Worm (Caenorhabditis elegans) whole organism, L3 larva: ENCODE data around the gene cebp-1.
A peak's percentile ranks its signal among the peaks of the same experiment; 100 is the strongest.

ENCODE experiments used
- aly-2 ChIP-seq: fragments of 150-350 bp; optimal IDR thresholded peaks from 2 replicates; lab custom pipeline; 2014; ENCODE audit warnings: missing biosample characterization, missing genetic modification characterization
- ama-1 ChIP-seq: fragments of 150-350 bp; optimal IDR thresholded peaks from 2 replicates; lab custom pipeline; 2018
- daf-12 ChIP-seq: fragments of 150-350 bp; optimal IDR thresholded peaks from 2 replicates; lab custom pipeline; 2014; ENCODE audit warnings: missing biosample characterization, missing genetic modification reagents, missing genetic modification characterization
- egl-5 ChIP-seq: fragments of 150-350 bp; optimal IDR thresholded peaks from 2 replicates; lab custom pipeline; 2017; ENCODE audit warnings: missing biosample characterization, missing genetic modification reagents, missing genetic modification characterization, inconsistent platforms
- elt-2 ChIP-seq: sonication (generic microtip); optimal IDR thresholded peaks from 2 replicates; lab custom pipeline; 2016; ENCODE audit warnings: missing genetic modification reagents, mild to moderate bottlenecking, missing genetic modification characterization, missing compliant biosample characterization
- elt-3 ChIP-seq, 3 experiments: fragments of 150-350 bp in 1 of 3; sonication (generic microtip) in 2 of 3; optimal IDR thresholded peaks; 2 replicates in 2 of 3; 4 replicates in 1 of 3; lab custom pipeline; 2014 to 2017; ENCODE audit warnings: missing biosample characterization in 3 of 3, missing genetic modification characterization in 3 of 3
- eor-1 ChIP-seq, 2 experiments: fragments of 150-350 bp; optimal IDR thresholded peaks; 2 replicates each; lab custom pipeline; 2014 to 2018; ENCODE audit warnings: missing biosample characterization in 2 of 2, missing genetic modification characterization in 2 of 2
- fkh-10 ChIP-seq: sonication (generic microtip); optimal IDR thresholded peaks from 2 replicates; lab custom pipeline; 2017; ENCODE audit warnings: missing biosample characterization, missing genetic modification reagents, missing genetic modification characterization
- fkh-2 ChIP-seq: fragments of 150-350 bp; optimal IDR thresholded peaks from 2 replicates; lab custom pipeline; 2014; ENCODE audit warnings: missing biosample characterization, missing genetic modification reagents, missing genetic modification characterization
- hmg-11 ChIP-seq: sonication (generic microtip); optimal IDR thresholded peaks from 2 replicates; lab custom pipeline; 2016; ENCODE audit warnings: missing genetic modification characterization, missing compliant biosample characterization
- jun-1 ChIP-seq: fragments of 150-350 bp; optimal IDR thresholded peaks from 2 replicates; lab custom pipeline; 2014; ENCODE audit warnings: missing biosample characterization, missing genetic modification reagents, missing genetic modification characterization
- lin-15B ChIP-seq: fragments of 150-350 bp; optimal IDR thresholded peaks from 2 replicates; lab custom pipeline; 2014; ENCODE audit warnings: missing biosample characterization, missing genetic modification characterization
- lin-39 ChIP-seq: fragments of 150-350 bp; optimal IDR thresholded peaks from 2 replicates; lab custom pipeline; 2018; ENCODE audit warnings: missing biosample characterization, missing genetic modification reagents, missing genetic modification characterization
- lsy-12 ChIP-seq: sonication (generic microtip); optimal IDR thresholded peaks from 2 replicates; lab custom pipeline; 2016; ENCODE audit warnings: mild to moderate bottlenecking, missing genetic modification characterization, missing compliant biosample characterization
- mdl-1 ChIP-seq: fragments of 150-350 bp; optimal IDR thresholded peaks from 2 replicates; lab custom pipeline; 2014; ENCODE audit warnings: missing biosample characterization, missing genetic modification characterization
- mml-1 ChIP-seq: fragments of 150-350 bp; sonication (generic microtip); optimal IDR thresholded peaks from 3 replicates; lab custom pipeline; 2014; ENCODE audit warnings: missing biosample characterization, missing genetic modification characterization
- nfya-1 ChIP-seq: sonication (generic microtip); optimal IDR thresholded peaks from 2 replicates; lab custom pipeline; 2017; ENCODE audit warnings: missing genetic modification characterization, mild to moderate bottlenecking, missing compliant biosample characterization, antibody characterized with exemption, moderate library complexity; ENCODE audit not compliant: insufficient read depth
- nhr-237 ChIP-seq: fragments of 150-350 bp; optimal IDR thresholded peaks from 2 replicates; lab custom pipeline; 2014; ENCODE audit warnings: missing biosample characterization, missing genetic modification characterization
- nhr-25 ChIP-seq: sonication (generic microtip); optimal IDR thresholded peaks from 2 replicates; lab custom pipeline; 2017; ENCODE audit warnings: missing biosample characterization, missing genetic modification characterization
- nhr-28 ChIP-seq: fragments of 150-350 bp; optimal IDR thresholded peaks from 2 replicates; lab custom pipeline; 2014; ENCODE audit warnings: missing biosample characterization, missing genetic modification characterization
- nhr-43 ChIP-seq: sonication (generic microtip); optimal IDR thresholded peaks from 2 replicates; lab custom pipeline; 2016; ENCODE audit warnings: mild to moderate bottlenecking, missing genetic modification characterization, missing compliant biosample characterization; ENCODE audit not compliant: poor library complexity, severe bottlenecking
- nhr-76 ChIP-seq: fragments of 150-350 bp; sonication (generic microtip); optimal IDR thresholded peaks from 5 replicates; lab custom pipeline; 2014; ENCODE audit warnings: missing biosample characterization, missing genetic modification characterization
- nhr-77 ChIP-seq: fragments of 150-350 bp; optimal IDR thresholded peaks from 2 replicates; lab custom pipeline; 2014; ENCODE audit warnings: missing biosample characterization, missing genetic modification characterization
- pha-4 ChIP-seq: fragments of 150-350 bp; optimal IDR thresholded peaks from 2 replicates; lab custom pipeline; 2014; ENCODE audit warnings: missing biosample characterization, missing genetic modification reagents, missing genetic modification characterization
- pqm-1 ChIP-seq: fragments of 150-350 bp; optimal IDR thresholded peaks from 2 replicates; lab custom pipeline; 2017; ENCODE audit warnings: missing biosample characterization, missing genetic modification characterization, inconsistent platforms
- sea-2 ChIP-seq: fragments of 150-350 bp; sonication (generic microtip); optimal IDR thresholded peaks from 4 replicates; lab custom pipeline; 2014; ENCODE audit warnings: missing biosample characterization, missing genetic modification reagents, missing genetic modification characterization
- skn-1 ChIP-seq: fragments of 150-350 bp; optimal IDR thresholded peaks from 2 replicates; lab custom pipeline; 2014; ENCODE audit warnings: missing biosample characterization, missing genetic modification characterization
- snpc-4 ChIP-seq: fragments of 150-350 bp; optimal IDR thresholded peaks from 2 replicates; lab custom pipeline; 2014; ENCODE audit warnings: missing biosample characterization, missing genetic modification characterization
- tbx-2 ChIP-seq: sonication (generic microtip); optimal IDR thresholded peaks from 2 replicates; lab custom pipeline; 2016; ENCODE audit warnings: mild to moderate bottlenecking, missing genetic modification characterization, missing compliant biosample characterization
- unc-39 ChIP-seq: sonication (generic microtip); optimal IDR thresholded peaks from 4 replicates; lab custom pipeline; 2017; ENCODE audit warnings: missing biosample characterization, missing genetic modification characterization
- unc-62 ChIP-seq: fragments of 150-350 bp; sonication (generic microtip); optimal IDR thresholded peaks from 4 replicates; lab custom pipeline; 2014; ENCODE audit warnings: missing biosample characterization, missing genetic modification reagents, missing genetic modification characterization
- zag-1 ChIP-seq: fragments of 150-350 bp; optimal IDR thresholded peaks from 2 replicates; lab custom pipeline; 2014; ENCODE audit warnings: missing biosample characterization, missing genetic modification characterization
- ztf-11 ChIP-seq: fragments of 150-350 bp; optimal IDR thresholded peaks from 2 replicates; lab custom pipeline; 2014; ENCODE audit warnings: missing biosample characterization, missing genetic modification characterization
- ztf-4 ChIP-seq: fragments of 150-350 bp; optimal IDR thresholded peaks from 2 replicates; lab custom pipeline; 2014; ENCODE audit warnings: missing biosample characterization, missing genetic modification characterization

The cebp-1 gene

DNA sequence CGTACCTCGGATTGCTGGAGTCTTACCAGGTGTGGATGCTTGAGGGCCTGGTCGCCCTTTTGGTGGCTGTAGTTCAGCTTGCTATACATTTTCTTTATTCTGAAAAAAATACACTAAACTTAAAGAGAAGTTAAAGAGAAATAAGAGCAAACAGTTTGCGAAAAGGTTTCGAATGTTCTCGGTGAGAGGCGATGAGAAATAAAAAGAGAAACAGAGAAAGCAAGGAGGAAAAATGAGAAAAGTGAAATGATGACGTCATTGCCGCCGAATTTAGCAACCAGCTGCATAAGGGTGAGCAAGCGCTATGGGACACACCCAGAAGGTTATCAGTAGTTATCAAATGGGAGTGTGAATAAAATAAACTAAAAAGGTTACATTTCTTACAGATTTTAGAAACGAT is at the start of gene cebp-1:
Gene cebp-1 (minus strand): TSS at position 99 of the 400 bp plus-strand sequence.
- TF ChIP-seq zag-1 (tag; lab: Kevin White, UChicago) (no peak), pha-4 (tag; lab: Kevin White, UChicago) (peak; percentile 56), lin-15B (no peak), elt-3 (tag; optimal IDR thresholded peaks at IDR 0.05; lab: Kevin White, UChicago) (no peak), snpc-4 (tag; lab: Kevin White, UChicago) (no peak), pqm-1 (tag; lab: Kevin White, UChicago) (peak; percentile 40), daf-12 (tag; lab: Kevin White, UChicago) (no peak), jun-1 (tag; lab: Kevin White, UChicago) (no peak), mdl-1 (tag; lab: Kevin White, UChicago) (no peak), nhr-25 (tag; lab: Kevin White, UChicago) (peak; percentile 16), ztf-11 (no peak), ztf-4 (tag; lab: Kevin White, UChicago) (no peak), sea-2 (GFP tag; lab: Kevin White, UChicago) (no peak), unc-39 (tag; lab: Kevin White, UChicago) (no peak), nhr-77 (tag; lab: Kevin White, UChicago) (no peak), eor-1 (tag; optimal IDR thresholded peaks at IDR 0.05; lab: Kevin White, UChicago) (no peak), lin-39 (peak; percentile 27), nhr-76 (tag; lab: Kevin White, UChicago) (no peak), elt-2 (tag; lab: Kevin White, UChicago) (peak; percentile 79)
- TF ChIP-seq, all 47 proteins: peak for 5

DNA sequence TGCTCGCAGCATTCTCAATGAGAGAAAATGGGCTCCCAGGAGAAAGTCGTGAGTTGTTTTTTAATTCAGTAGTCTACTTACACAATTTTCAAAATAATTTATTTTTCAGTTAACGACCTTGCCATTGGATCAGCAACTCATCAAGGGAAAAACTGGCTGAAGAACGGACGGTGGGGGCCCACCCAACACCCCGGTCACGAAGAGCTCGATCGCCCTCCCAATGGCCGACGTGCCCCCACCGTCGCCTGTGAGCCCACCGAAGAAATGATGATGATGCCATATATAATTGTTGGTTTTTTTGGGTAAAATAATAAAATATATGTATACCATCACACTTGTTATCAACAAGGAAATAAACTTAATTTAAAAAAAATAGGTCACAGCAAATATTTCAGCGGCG is 49.2 kb upstream of the cebp-1 start:
- TF ChIP-seq aly-2 (tag; lab: Kevin White, UChicago), result no peak
- no peak for TF ChIP-seq nhr-28
- no peak for TF ChIP-seq lin-15B
- TF ChIP-seq ama-1 (lab: Kevin White, UChicago), result no peak
- no peak for TF ChIP-seq daf-12 (tag; lab: Kevin White, UChicago)

DNA sequence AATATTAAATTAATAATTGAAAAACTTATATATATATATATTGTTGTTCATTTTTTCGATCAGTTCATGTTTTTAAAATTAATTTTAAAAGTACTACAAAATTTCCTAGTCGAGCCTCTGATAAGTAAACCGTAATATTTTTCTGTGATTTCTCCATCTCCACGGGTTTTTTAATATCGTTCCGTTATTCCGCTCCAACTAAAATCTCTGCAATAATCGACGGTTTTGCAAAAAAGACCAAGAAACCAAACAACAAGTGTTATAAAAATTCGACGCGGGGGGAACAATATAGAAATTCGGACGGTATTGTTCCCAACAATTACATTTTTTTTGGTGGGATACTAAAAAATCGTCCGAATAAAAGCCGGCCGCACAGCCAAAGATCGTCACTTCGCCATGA is 48.8 kb upstream of the cebp-1 start, which contains the start of gene F09E10.1:
Gene F09E10.1 (plus strand): TSS at position 301 of the 400 bp plus-strand sequence.
- TF ChIP-seq hmg-11 (tag; lab: Kevin White, UChicago), result no peak
- no peak for TF ChIP-seq mdl-1 (tag; lab: Kevin White, UChicago)
- TF ChIP-seq egl-5 (tag; lab: Kevin White, UChicago), result no peak
- no peak for TF ChIP-seq ztf-4 (tag; lab: Kevin White, UChicago)
- TF ChIP-seq nhr-77 (tag; lab: Kevin White, UChicago), result no peak
- TF ChIP-seq nfya-1 (tag; lab: Kevin White, UChicago), result no peak
- TF ChIP-seq fkh-2, result no peak
- TF ChIP-seq pha-4 (tag; lab: Kevin White, UChicago), result no peak
- no peak for TF ChIP-seq fkh-10 (GFP tag; lab: Kevin White, UChicago)
- TF ChIP-seq elt-2 (tag; lab: Kevin White, UChicago), result no peak
- no peak for TF ChIP-seq skn-1 (tag; lab: Kevin White, UChicago)
- TF ChIP-seq unc-62 (GFP tag; lab: Kevin White, UChicago), result no peak

DNA sequence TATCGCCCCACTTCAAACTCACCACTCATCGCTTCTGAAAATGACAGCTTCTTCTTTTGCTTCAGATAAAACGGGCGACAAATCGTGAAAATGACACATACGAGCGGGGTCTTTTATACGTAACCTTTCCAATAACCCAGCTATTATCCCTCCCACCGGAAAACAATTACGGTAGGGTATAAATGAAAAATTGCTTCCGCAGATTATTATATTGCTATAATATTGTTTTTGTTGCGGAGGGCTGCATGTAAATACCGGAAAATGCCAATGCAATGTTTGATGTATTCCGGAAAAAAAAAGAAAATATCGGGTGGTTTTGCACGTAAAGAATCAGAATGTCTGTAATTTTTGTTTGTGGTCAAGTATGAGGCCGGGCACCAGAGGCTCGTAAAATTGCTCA is 48.1 kb upstream of the cebp-1 start, which contains the start of gene F09E10.7:
Gene F09E10.7 (minus strand): TSS at position 101 of the 400 bp plus-strand sequence.
- no peak for TF ChIP-seq lsy-12 (tag; lab: Kevin White, UChicago)
- no peak for TF ChIP-seq lin-39
- TF ChIP-seq tbx-2 (tag; lab: Kevin White, UChicago), result no peak

DNA sequence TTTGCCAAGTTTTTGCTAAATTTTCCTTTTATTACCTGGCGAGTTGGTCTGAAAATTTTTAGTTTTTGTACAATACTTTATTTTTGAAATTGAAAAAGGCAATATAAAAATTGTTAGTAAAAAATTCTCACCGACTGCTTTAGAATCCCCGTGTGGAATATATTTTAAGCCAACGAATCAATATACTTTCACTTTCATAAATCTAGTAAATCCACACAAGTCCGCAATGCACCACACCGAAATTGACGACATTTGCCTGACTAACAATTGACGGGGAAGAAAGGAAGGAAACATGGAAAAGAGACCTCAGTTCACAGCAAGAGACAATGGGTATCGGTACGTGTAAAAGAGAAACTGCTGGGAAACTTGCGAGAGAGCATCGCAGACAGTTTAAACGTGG is 45.8 kb upstream of the cebp-1 start:
- TF ChIP-seq nhr-237 (tag; lab: Kevin White, UChicago) (no peak), sea-2 (GFP tag; lab: Kevin White, UChicago) (no peak), tbx-2 (tag; lab: Kevin White, UChicago) (no peak), nhr-43 (tag; lab: Kevin White, UChicago) (no peak), lsy-12 (tag; lab: Kevin White, UChicago) (no peak), unc-39 (tag; lab: Kevin White, UChicago) (no peak), ama-1 (lab: Kevin White, UChicago) (no peak), aly-2 (tag; lab: Kevin White, UChicago) (no peak), pqm-1 (tag; lab: Kevin White, UChicago) (no peak), zag-1 (tag; lab: Kevin White, UChicago) (no peak), unc-62 (GFP tag; lab: Kevin White, UChicago) (no peak), mdl-1 (tag; lab: Kevin White, UChicago) (no peak), skn-1 (tag; lab: Kevin White, UChicago) (no peak), daf-12 (tag; lab: Kevin White, UChicago) (no peak), mml-1 (tag; lab: Kevin White, UChicago) (no peak), lin-15B (no peak), fkh-2 (no peak), nhr-77 (tag; lab: Kevin White, UChicago) (no peak)
